Fruit fly (Drosophila melanogaster) whole organism, embryonic: ENCODE results near the gene CG17752.

Experiments
- Bgb ChIP-seq: fragments of 200-800 bp; sonication (Bioruptor generic); IDR thresholded peaks from 2 replicates; pipeline ENCODE4 v1.3.6; 2022; ENCODE audit warnings: missing biosample characterization, missing genetic modification characterization; ENCODE audit not compliant: partially characterized antibody
- Blimp-1 ChIP-seq: fragments of 200-800 bp; sonication (Bioruptor generic); optimal IDR thresholded peaks from 3 replicates; lab custom pipeline; 2018; ENCODE audit warnings: missing biosample characterization, missing genetic modification characterization, mild to moderate bottlenecking, moderate library complexity, missing genetic modification reagents
- CG14050 ChIP-seq: fragments of 200-800 bp; sonication (Bioruptor generic); IDR thresholded peaks from 3 replicates; pipeline ENCODE4 v1.3.6; 2022; ENCODE audit warnings: missing biosample characterization, missing genetic modification characterization
- CG15479 ChIP-seq: fragments of 200-800 bp; sonication (Bioruptor generic); optimal IDR thresholded peaks from 3 replicates; lab custom pipeline; 2019; ENCODE audit warnings: missing biosample characterization, mild to moderate bottlenecking, missing genetic modification characterization, moderate library complexity
- CG16815 ChIP-seq: fragments of 200-800 bp; sonication (Bioruptor generic); optimal IDR thresholded peaks from 3 replicates; lab custom pipeline; 2017; ENCODE audit warnings: missing biosample characterization, mild to moderate bottlenecking, missing genetic modification characterization
- CG17186 ChIP-seq: fragments of 200-800 bp; sonication (Bioruptor generic); optimal IDR thresholded peaks from 3 replicates; lab custom pipeline; 2017; ENCODE audit warnings: missing biosample characterization, missing genetic modification reagents, missing genetic modification characterization
- CG17328 ChIP-seq: fragments of 200-800 bp; sonication (Bioruptor generic); IDR thresholded peaks from 2 replicates; pipeline ENCODE4 v1.3.6; 2022; ENCODE audit warnings: missing biosample characterization, missing genetic modification characterization
- CG1832 ChIP-seq: fragments of 200-800 bp; sonication (Bioruptor generic); optimal IDR thresholded peaks from 2 replicates; lab custom pipeline; 2017; ENCODE audit warnings: missing biosample characterization, mild to moderate bottlenecking, missing genetic modification characterization, inconsistent platforms
- CG2202 ChIP-seq: fragments of 200-800 bp; sonication (Bioruptor generic); optimal IDR thresholded peaks from 2 replicates; lab custom pipeline; 2018; ENCODE audit warnings: missing biosample characterization, mild to moderate bottlenecking, missing genetic modification characterization
- CG3726 ChIP-seq: fragments of 200-800 bp; sonication (Bioruptor generic); IDR thresholded peaks from 3 replicates; pipeline ENCODE4, ENCODE4 v1.3.6; 2022; ENCODE audit warnings: missing biosample characterization, missing genetic modification characterization
- CG3847 ChIP-seq: fragments of 200-800 bp; sonication (Bioruptor generic); IDR thresholded peaks from 2 replicates; pipeline ENCODE4 v1.3.6; 2022; ENCODE audit warnings: missing biosample characterization, missing genetic modification characterization
- CG4360 ChIP-seq: fragments of 200-800 bp; sonication (Bioruptor generic); IDR thresholded peaks from 2 replicates; pipeline ENCODE4 v1.3.6; 2022; ENCODE audit warnings: missing biosample characterization, missing genetic modification characterization
- CG5245 ChIP-seq: fragments of 200-800 bp; sonication (Bioruptor generic); optimal IDR thresholded peaks from 3 replicates; lab custom pipeline; 2016; ENCODE audit warnings: missing biosample characterization, missing genetic modification characterization
- CG6683 ChIP-seq: fragments of 200-800 bp; sonication (Bioruptor generic); optimal IDR thresholded peaks from 2 replicates; lab custom pipeline; 2017; ENCODE audit warnings: missing biosample characterization, mild to moderate bottlenecking, missing genetic modification characterization, missing genetic modification reagents
- CG7987 ChIP-seq: fragments of 200-800 bp; sonication (Bioruptor generic); optimal IDR thresholded peaks from 2 replicates; lab custom pipeline; 2018; ENCODE audit warnings: missing biosample characterization, mild to moderate bottlenecking, missing genetic modification characterization, moderate library complexity
- CG8281 ChIP-seq: fragments of 200-800 bp; sonication (Bioruptor generic); optimal IDR thresholded peaks from 2 replicates; lab custom pipeline; 2018; ENCODE audit warnings: missing biosample characterization, mild to moderate bottlenecking, missing genetic modification characterization, moderate library complexity
- CG8924 ChIP-seq: fragments of 200-800 bp; optimal IDR thresholded peaks from 3 replicates; lab custom pipeline; 2019; ENCODE audit warnings: missing biosample characterization, mild to moderate bottlenecking, missing genetic modification characterization, moderate library complexity
- CTCF ChIP-seq: fragments of 200-800 bp; sonication (Bioruptor generic); optimal IDR thresholded peaks from 2 replicates; lab custom pipeline; 2017; ENCODE audit warnings: missing biosample characterization, mild to moderate bottlenecking, missing genetic modification characterization, moderate library complexity
- Dek ChIP-seq: fragments of 200-800 bp; sonication (Bioruptor generic); optimal IDR thresholded peaks from 3 replicates; lab custom pipeline; 2019; ENCODE audit warnings: missing biosample characterization, mild to moderate bottlenecking, missing genetic modification characterization, moderate library complexity
- Dip2 ChIP-seq: fragments of 200-800 bp; sonication (Bioruptor generic); IDR thresholded peaks from 2 replicates; pipeline ENCODE4 v1.3.6; 2022; ENCODE audit warnings: missing biosample characterization, missing genetic modification characterization
- Dp ChIP-seq: fragments of 200-800 bp; sonication (Bioruptor generic); optimal IDR thresholded peaks from 2 replicates; lab custom pipeline; 2018; ENCODE audit warnings: missing biosample characterization, mild to moderate bottlenecking, missing genetic modification characterization, moderate library complexity
- Elba2 ChIP-seq: fragments of 200-800 bp; sonication (Bioruptor generic); optimal IDR thresholded peaks from 3 replicates; lab custom pipeline; 2016; ENCODE audit warnings: missing biosample characterization, missing genetic modification characterization
- Fer1 ChIP-seq: fragments of 200-800 bp; sonication (Bioruptor generic); optimal IDR thresholded peaks from 2 replicates; lab custom pipeline; 2017; ENCODE audit warnings: missing biosample characterization, mild to moderate bottlenecking, missing genetic modification characterization
- Fer2 ChIP-seq: fragments of 200-800 bp; sonication (Bioruptor generic); optimal IDR thresholded peaks from 2 replicates; lab custom pipeline; 2018; ENCODE audit warnings: missing biosample characterization, mild to moderate bottlenecking, missing genetic modification characterization, moderate library complexity
- Lpt ChIP-seq: fragments of >200 bp; optimal IDR thresholded peaks from 2 replicates; lab custom pipeline; 2018; ENCODE audit warnings: missing biosample characterization, missing genetic modification characterization
- Nf-YB ChIP-seq: fragments of 200-800 bp; sonication (Bioruptor generic); optimal IDR thresholded peaks from 3 replicates; lab custom pipeline; 2019; ENCODE audit warnings: missing biosample characterization, mild to moderate bottlenecking, missing genetic modification characterization, moderate library complexity
- Ravus ChIP-seq: fragments of 200-800 bp; sonication (Bioruptor generic); IDR thresholded peaks from 2 replicates; pipeline ENCODE4 v1.3.6; 2022; ENCODE audit warnings: missing biosample characterization, missing genetic modification characterization
- Six4 ChIP-seq: fragments of 200-800 bp; sonication (Bioruptor generic); optimal IDR thresholded peaks from 2 replicates; lab custom pipeline; 2016; ENCODE audit warnings: missing biosample characterization, missing genetic modification characterization
- Sry-β ChIP-seq: fragments of 200-800 bp; sonication (Bioruptor generic); optimal IDR thresholded peaks from 2 replicates; lab custom pipeline; 2018; ENCODE audit warnings: missing biosample characterization, mild to moderate bottlenecking, missing genetic modification characterization, moderate library complexity
- Xbp1 ChIP-seq: fragments of 200-800 bp; sonication (Bioruptor generic); optimal IDR thresholded peaks from 3 replicates; lab custom pipeline; 2016; ENCODE audit warnings: missing biosample characterization, mild to moderate bottlenecking, missing genetic modification characterization
- Xrp1 ChIP-seq: fragments of 200-800 bp; sonication (Bioruptor generic); IDR thresholded peaks from 2 replicates; pipeline ENCODE4 v1.3.6; 2022; ENCODE audit warnings: missing biosample characterization, missing genetic modification characterization
- YL-1 ChIP-seq: fragments of 200-800 bp; sonication (Bioruptor generic); optimal IDR thresholded peaks from 3 replicates; lab custom pipeline; 2017; ENCODE audit warnings: missing biosample characterization, mild to moderate bottlenecking, missing genetic modification characterization
- amos ChIP-seq: fragments of 200-800 bp; sonication (Bioruptor generic); IDR thresholded peaks from 2 replicates; pipeline ENCODE4 v1.3.6; 2022; ENCODE audit warnings: missing biosample characterization, missing genetic modification characterization; ENCODE audit not compliant: partially characterized antibody
- cg ChIP-seq: fragments of 200-800 bp; sonication (Bioruptor generic); optimal IDR thresholded peaks from 3 replicates; lab custom pipeline; 2019; ENCODE audit warnings: missing biosample characterization, mild to moderate bottlenecking, missing genetic modification characterization, moderate library complexity
- ci ChIP-seq: fragments of 200-800 bp; sonication (Bioruptor generic); IDR thresholded peaks from 3 replicates; pipeline ENCODE4 v1.3.6; 2022; ENCODE audit warnings: missing biosample characterization, missing genetic modification characterization
- dan ChIP-seq: fragments of 200-800 bp; sonication (Bioruptor generic); IDR thresholded peaks from 2 replicates; pipeline ENCODE4 v1.3.6; 2022; ENCODE audit warnings: missing biosample characterization, missing genetic modification characterization
- eyg ChIP-seq: fragments of 200-800 bp; sonication (Bioruptor generic); optimal IDR thresholded peaks from 3 replicates; lab custom pipeline; 2016; ENCODE audit warnings: missing biosample characterization, missing genetic modification characterization
- h ChIP-seq: fragments of >200 bp; optimal IDR thresholded peaks from 2 replicates; lab custom pipeline; 2017
- jigr1 ChIP-seq: fragments of 200-800 bp; sonication (Bioruptor generic); IDR thresholded peaks from 3 replicates; pipeline ENCODE4 v1.3.6; 2022; ENCODE audit warnings: missing biosample characterization, missing genetic modification characterization
- knrl ChIP-seq: fragments of 200-800 bp; sonication (Bioruptor generic); IDR thresholded peaks from 3 replicates; pipeline ENCODE4 v1.3.6; 2022; ENCODE audit warnings: missing biosample characterization, missing genetic modification characterization; ENCODE audit not compliant: partially characterized antibody
- lilli ChIP-seq: fragments of 200-800 bp; sonication (Bioruptor generic); optimal IDR thresholded peaks from 3 replicates; lab custom pipeline; 2016; ENCODE audit warnings: missing biosample characterization, missing genetic modification characterization
- prd ChIP-seq, 3 experiments: fragments of >200 bp in 2 of 3; fragments of 200-800 bp in 1 of 3; sonication (Bioruptor generic) in 1 of 3; optimal IDR thresholded peaks in 2 of 3; IDR thresholded peaks in 1 of 3; 2 replicates in 2 of 3; 3 replicates in 1 of 3; pipeline versions ENCODE4 v1.3.6 to Lab custom; 2017 to 2022; ENCODE audit warnings: missing biosample characterization in 1 of 3, missing genetic modification characterization in 1 of 3
- rib ChIP-seq: fragments of 200-800 bp; sonication (Bioruptor generic); IDR thresholded peaks from 2 replicates; pipeline ENCODE4 v1.3.6; 2022; ENCODE audit warnings: missing biosample characterization, missing genetic modification characterization
- sima ChIP-seq: fragments of 200-800 bp; sonication (Bioruptor generic); optimal IDR thresholded peaks from 2 replicates; lab custom pipeline; 2016; ENCODE audit warnings: missing biosample characterization, missing genetic modification characterization
- tgo ChIP-seq: fragments of 200-800 bp; sonication (Bioruptor generic); IDR thresholded peaks from 3 replicates; pipeline ENCODE4 v1.3.6; 2022; ENCODE audit warnings: missing biosample characterization, missing genetic modification characterization
- tll ChIP-seq, 2 experiments: fragments of 200-800 bp in 1 of 2; fragments of >200 bp in 1 of 2; sonication (Bioruptor generic) in 1 of 2; optimal IDR thresholded peaks; 2 replicates each; lab custom pipeline; 2017 to 2019; ENCODE audit warnings: missing biosample characterization in 2 of 2, missing genetic modification characterization in 2 of 2, mild to moderate bottlenecking in 1 of 2, moderate library complexity in 1 of 2
- trem ChIP-seq: fragments of 200-800 bp; optimal IDR thresholded peaks from 3 replicates; lab custom pipeline; 2019; ENCODE audit warnings: missing biosample characterization, mild to moderate bottlenecking, missing genetic modification characterization, moderate library complexity
- tx ChIP-seq: fragments of 200-800 bp; sonication (Bioruptor generic); optimal IDR thresholded peaks from 2 replicates; lab custom pipeline; 2016; ENCODE audit warnings: missing biosample characterization, missing genetic modification characterization
- usp ChIP-seq: fragments of >200 bp; optimal IDR thresholded peaks from 2 replicates; lab custom pipeline; 2017; ENCODE audit warnings: missing biosample characterization, missing genetic modification characterization
- zfh1 ChIP-seq: fragments of 200-800 bp; sonication (Bioruptor generic); IDR thresholded peaks from 3 replicates; pipeline ENCODE4 v1.3.6; 2022; ENCODE audit warnings: missing biosample characterization, missing genetic modification characterization

Gene CG17752

dm6 chr3R:19641498-19642065, 31.6 kb downstream of the CG17752 start (continued):
- TF ChIP-seq zfh1 (GFP tag; lab: Robert Waterston, UW), result peak; percentile 90
- TF ChIP-seq CG8924, result peak; percentile 92
- TF ChIP-seq Fer1 (GFP tag; lab: Kevin White, UChicago), result peak; percentile 91
- no peak for TF ChIP-seq CG1832 (GFP tag; lab: Kevin White, UChicago)
- TF ChIP-seq Blimp-1 (GFP tag; lab: Kevin White, UChicago), result peak; percentile 91
- TF ChIP-seq ci (GFP tag; lab: Robert Waterston, UW), result peak; percentile 93
- TF ChIP-seq jigr1 (GFP tag; lab: Robert Waterston, UW), result 0 out of 3 replicates have a peak, but pooled peaks have one; percentile 42
- peak; percentile 36 for TF ChIP-seq CTCF (GFP tag; lab: Kevin White, UChicago)
- TF ChIP-seq cg, result peak; percentile 16
- peak; percentile 74 for TF ChIP-seq CG8281
- peak; percentile 89 for TF ChIP-seq CG17328
- no peak for TF ChIP-seq knrl (GFP tag; lab: Robert Waterston, UW)
- no peak for TF ChIP-seq Lpt (GFP tag; lab: Kevin White, UChicago)
- TF ChIP-seq CG3726, result peak; percentile 80; the same call in 1 of the 3 replicates
- peak; percentile 73 for TF ChIP-seq CG3847 (GFP tag; lab: Robert Waterston, UW)
- TF ChIP-seq CG14050 (GFP tag; lab: Robert Waterston, UW), result peak; percentile 87
- TF ChIP-seq usp (GFP tag; lab: Kevin White, UChicago), result no peak
- TF ChIP-seq tll (GFP tag; optimal IDR thresholded peaks at IDR 0.05; lab: Kevin White, UChicago), result no peak
- TF ChIP-seq CG4360 (GFP tag; lab: Robert Waterston, UW), result peak; percentile 60
- peak; percentile 77 for TF ChIP-seq Dek (tag; lab: Kevin White, UChicago)
- TF ChIP-seq sima (GFP tag; lab: Kevin White, UChicago), result peak; percentile 50
- peak; percentile 91 for TF ChIP-seq Xrp1 (GFP tag; lab: Robert Waterston, UW)
- no peak for TF ChIP-seq Bgb (GFP tag; lab: Robert Waterston, UW)
- no peak for TF ChIP-seq Dip2
- TF ChIP-seq dan (GFP tag; lab: Robert Waterston, UW), result no peak
- no peak for TF ChIP-seq tx (GFP tag; lab: Kevin White, UChicago)
- TF ChIP-seq tgo (GFP tag; lab: Robert Waterston, UW), result peak; percentile 90
- TF ChIP-seq rib (GFP tag; lab: Robert Waterston, UW), result peak; percentile 70
- TF ChIP-seq CG2202 (tag; lab: Kevin White, UChicago), result peak; percentile 69
- peak; percentile 76 for TF ChIP-seq Nf-YB (GFP tag; lab: Kevin White, UChicago)
- no peak for TF ChIP-seq CG17186 (GFP tag; lab: Kevin White, UChicago)
- TF ChIP-seq CG6683 (GFP tag; lab: Kevin White, UChicago), result peak; percentile 69
- TF ChIP-seq CG7987 (GFP tag; lab: Kevin White, UChicago), result peak; percentile 51
- TF ChIP-seq lilli (GFP tag; lab: Kevin White, UChicago), result peak; percentile 75
- TF ChIP-seq YL-1, result no peak
- peak; percentile 65 for TF ChIP-seq Six4 (GFP tag; lab: Kevin White, UChicago)
- TF ChIP-seq Fer2 (tag; lab: Kevin White, UChicago), result peak; percentile 89
- peak; percentile 46 for TF ChIP-seq CG5245 (GFP tag; lab: Kevin White, UChicago)
- peak; percentile 85 for TF ChIP-seq trem (tag; lab: Kevin White, UChicago)
- TF ChIP-seq h, result no peak
- no peak for TF ChIP-seq prd (optimal IDR thresholded peaks at IDR 0.05; lab: Kevin White, UChicago)
- peak; percentile 85 for TF ChIP-seq prd (GFP tag; IDR thresholded peaks at IDR 0.05; lab: Robert Waterston, UW)
- TF ChIP-seq eyg, result peak; percentile 57
- TF ChIP-seq amos (GFP tag; lab: Robert Waterston, UW), result no peak
- no peak for TF ChIP-seq Sry-β (GFP tag; lab: Kevin White, UChicago)
- no peak for TF ChIP-seq Dp (GFP tag; lab: Kevin White, UChicago)
- no peak for TF ChIP-seq CG15479 (GFP tag; lab: Kevin White, UChicago)
- TF ChIP-seq Ravus (GFP tag; lab: Robert Waterston, UW), result peak; percentile 61
- TF ChIP-seq Elba2, result no peak
- TF ChIP-seq CG16815 (GFP tag; lab: Kevin White, UChicago), result peak; percentile 56
- TF ChIP-seq Xbp1 (GFP tag; lab: Kevin White, UChicago), result peak; percentile 82
